Fruit fly (Drosophila melanogaster): ENCODE data around the gene Hipk.

dm6 chr3L:607551-608314 is 64.9 kb downstream of the Hipk start:
- no peak for TF ChIP-seq Myc (optimal IDR thresholded peaks at IDR 0.05)
- TF ChIP-seq Sin3A (optimal IDR thresholded peaks at IDR 0.05) = no peak
- TF ChIP-seq h (optimal IDR thresholded peaks at IDR 0.05) = no peak
- TF ChIP-seq insv (optimal IDR thresholded peaks at IDR 0.05) = no peak

Measured in Kc167 (cell line).